Fruit fly (Drosophila melanogaster): ENCODE measurements around the gene Rpn7.

DNA sequence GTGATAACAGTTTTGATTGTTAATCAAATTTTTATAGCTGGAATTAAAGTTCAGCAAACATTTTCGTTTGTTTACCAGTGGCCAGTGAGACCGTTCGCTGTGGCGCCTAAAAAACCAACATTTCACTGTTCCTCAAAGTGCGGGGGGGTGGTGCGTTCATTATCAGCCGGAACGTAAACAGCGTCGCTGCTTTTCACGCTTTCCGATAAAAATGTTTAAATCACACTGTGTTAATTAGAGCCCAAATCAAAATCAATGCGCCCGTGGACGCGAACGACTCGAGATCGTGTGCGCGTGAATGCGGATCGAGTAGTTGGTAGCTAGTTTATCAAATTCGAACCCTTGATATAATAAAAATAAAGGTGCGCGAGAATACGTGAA, 14.0 kb downstream of the Rpn7 start, which contains the start of gene CG34376:
- TF ChIP-seq psq (optimal IDR thresholded peaks at IDR 0.05) (peak; percentile 61), usp (GFP tag; optimal IDR thresholded peaks at IDR 0.05) (no peak)

Measured in whole organism.